Fruit fly (Drosophila melanogaster) whole organism, embryonic: ENCODE data around the gene dwg.

ENCODE experiments used
- ATbp ChIP-seq: fragments of 200-800 bp; sonication (Bioruptor generic); optimal IDR thresholded peaks from 2 replicates; lab custom pipeline; 2017; ENCODE audit warnings: missing biosample characterization, mild to moderate bottlenecking, missing genetic modification characterization, missing genetic modification reagents
- Antp ChIP-seq: fragments of 200-800 bp; sonication (Bioruptor generic); optimal IDR thresholded peaks from 3 replicates; lab custom pipeline; 2016; ENCODE audit warnings: missing biosample characterization, missing genetic modification characterization
- Atf3 ChIP-seq: fragments of 200-800 bp; sonication (Bioruptor generic); optimal IDR thresholded peaks from 3 replicates; lab custom pipeline; 2016; ENCODE audit warnings: missing biosample characterization, missing genetic modification characterization
- Blimp-1 ChIP-seq: fragments of 200-800 bp; sonication (Bioruptor generic); optimal IDR thresholded peaks from 3 replicates; lab custom pipeline; 2018; ENCODE audit warnings: missing biosample characterization, missing genetic modification characterization, mild to moderate bottlenecking, moderate library complexity, missing genetic modification reagents
- C15 ChIP-seq: fragments of 200-800 bp; sonication (Bioruptor generic); IDR thresholded peaks from 3 replicates; pipeline ENCODE4 v1.3.6; 2022; ENCODE audit warnings: missing biosample characterization, missing genetic modification characterization
- CG10267 ChIP-seq: fragments of 200-800 bp; sonication (Bioruptor generic); optimal IDR thresholded peaks from 2 replicates; lab custom pipeline; 2018; ENCODE audit warnings: missing biosample characterization, mild to moderate bottlenecking, missing genetic modification characterization, moderate library complexity
- CG10431 ChIP-seq: fragments of 200-800 bp; sonication (Bioruptor generic); optimal IDR thresholded peaks from 3 replicates; lab custom pipeline; 2018; ENCODE audit warnings: missing biosample characterization, mild to moderate bottlenecking, missing genetic modification characterization
- CG13287 ChIP-seq: fragments of 200-800 bp; sonication (Bioruptor generic); IDR thresholded peaks from 2 replicates; pipeline ENCODE4 v1.3.6; 2022; ENCODE audit warnings: missing biosample characterization, missing genetic modification characterization; ENCODE audit not compliant: partially characterized antibody
- CG14860 ChIP-seq: fragments of 200-800 bp; sonication (Bioruptor generic); IDR thresholded peaks from 3 replicates; pipeline ENCODE4 v1.3.6; 2022; ENCODE audit warnings: missing biosample characterization, missing genetic modification characterization; ENCODE audit not compliant: partially characterized antibody
- CG15514 ChIP-seq: fragments of 200-800 bp; sonication (Bioruptor generic); optimal IDR thresholded peaks from 3 replicates; lab custom pipeline; 2017; ENCODE audit warnings: missing biosample characterization, missing genetic modification characterization, mild to moderate bottlenecking, moderate library complexity, missing genetic modification reagents
- CG15696 ChIP-seq: fragments of 200-800 bp; sonication (Bioruptor generic); optimal IDR thresholded peaks from 2 replicates; lab custom pipeline; 2019; ENCODE audit warnings: missing biosample characterization, mild to moderate bottlenecking, missing genetic modification characterization, moderate library complexity
- CG1647 ChIP-seq: fragments of 200-800 bp; sonication (Bioruptor generic); optimal IDR thresholded peaks from 3 replicates; lab custom pipeline; 2016; ENCODE audit warnings: missing biosample characterization, missing genetic modification characterization
- CG17186 ChIP-seq: fragments of 200-800 bp; sonication (Bioruptor generic); optimal IDR thresholded peaks from 3 replicates; lab custom pipeline; 2017; ENCODE audit warnings: missing biosample characterization, missing genetic modification reagents, missing genetic modification characterization
- CG17612 ChIP-seq: fragments of 200-800 bp; sonication (Bioruptor generic); IDR thresholded peaks from 2 replicates; pipeline ENCODE4 v1.3.6; 2022; ENCODE audit warnings: missing biosample characterization, missing genetic modification characterization
- CG17829 ChIP-seq: fragments of 200-800 bp; optimal IDR thresholded peaks from 2 replicates; lab custom pipeline; 2019; ENCODE audit warnings: missing biosample characterization, mild to moderate bottlenecking, missing genetic modification characterization, moderate library complexity
- CG2116 ChIP-seq: fragments of 200-800 bp; sonication (Bioruptor generic); optimal IDR thresholded peaks from 3 replicates; lab custom pipeline; 2018; ENCODE audit warnings: missing biosample characterization, mild to moderate bottlenecking, missing genetic modification characterization
- CG2129 ChIP-seq: fragments of 200-800 bp; sonication (Bioruptor generic); IDR thresholded peaks from 2 replicates; pipeline ENCODE4 v1.3.6; 2022; ENCODE audit warnings: missing biosample characterization, missing genetic modification characterization; ENCODE audit not compliant: partially characterized antibody
- CG42726 ChIP-seq: fragments of 200-800 bp; sonication (Bioruptor generic); IDR thresholded peaks from 2 replicates; pipeline ENCODE4 v1.3.6; 2022; ENCODE audit warnings: missing biosample characterization, missing genetic modification characterization; ENCODE audit not compliant: partially characterized antibody
- CG43689 ChIP-seq: fragments of 200-800 bp; sonication (Bioruptor generic); IDR thresholded peaks from 2 replicates; pipeline ENCODE4 v1.3.6; 2022; ENCODE audit warnings: missing biosample characterization, missing genetic modification characterization
- CG7271 ChIP-seq: fragments of 200-800 bp; sonication (Bioruptor generic); optimal IDR thresholded peaks from 2 replicates; lab custom pipeline; 2018; ENCODE audit warnings: missing biosample characterization, mild to moderate bottlenecking, missing genetic modification characterization, moderate library complexity
- CG7839 ChIP-seq: fragments of 200-800 bp; sonication (Bioruptor generic); optimal IDR thresholded peaks from 3 replicates; lab custom pipeline; 2018; ENCODE audit warnings: missing biosample characterization, mild to moderate bottlenecking, missing genetic modification characterization, moderate library complexity
- CG7963 ChIP-seq: fragments of 200-800 bp; sonication (Bioruptor generic); IDR thresholded peaks from 3 replicates; pipeline ENCODE4 v1.3.6; 2022; ENCODE audit warnings: missing biosample characterization, missing genetic modification characterization; ENCODE audit not compliant: partially characterized antibody
- CG8290 ChIP-seq, 3 experiments: fragments of 200-800 bp; sonication (Bioruptor generic); optimal IDR thresholded peaks; 2 replicates each; lab custom pipeline; 2016 to 2019; ENCODE audit warnings: missing biosample characterization in 3 of 3, missing genetic modification characterization in 3 of 3, mild to moderate bottlenecking in 2 of 3, moderate library complexity in 1 of 3
- CG9797 ChIP-seq: fragments of 200-800 bp; sonication (Bioruptor generic); optimal IDR thresholded peaks from 3 replicates; lab custom pipeline; 2018; ENCODE audit warnings: missing biosample characterization, mild to moderate bottlenecking, missing genetic modification characterization
- Chrac-16 ChIP-seq: fragments of 200-800 bp; sonication (Bioruptor generic); optimal IDR thresholded peaks from 3 replicates; lab custom pipeline; 2016; ENCODE audit warnings: missing biosample characterization, missing genetic modification characterization
- Deaf1 ChIP-seq: fragments of 200-800 bp; optimal IDR thresholded peaks from 3 replicates; lab custom pipeline; 2019; ENCODE audit warnings: missing biosample characterization, mild to moderate bottlenecking, missing genetic modification characterization, moderate library complexity
- Dll ChIP-seq: fragments of 200-800 bp; sonication (Bioruptor generic); IDR thresholded peaks from 4 replicates; pipeline ENCODE4 v1.3.6; 2022; ENCODE audit warnings: missing biosample characterization, missing genetic modification characterization; ENCODE audit not compliant: partially characterized antibody
- Dp ChIP-seq: fragments of 200-800 bp; sonication (Bioruptor generic); optimal IDR thresholded peaks from 2 replicates; lab custom pipeline; 2018; ENCODE audit warnings: missing biosample characterization, mild to moderate bottlenecking, missing genetic modification characterization, moderate library complexity
- Kr ChIP-seq: fragments of 200-800 bp; sonication (Bioruptor generic); optimal IDR thresholded peaks from 2 replicates; lab custom pipeline; 2017; ENCODE audit warnings: missing biosample characterization, mild to moderate bottlenecking, missing genetic modification characterization
- MTF-1 ChIP-seq: fragments of 200-800 bp; sonication (Bioruptor generic); optimal IDR thresholded peaks from 2 replicates; lab custom pipeline; 2018; ENCODE audit warnings: missing biosample characterization, mild to moderate bottlenecking, missing genetic modification characterization, borderline replicate concordance
- Sin3A ChIP-seq: fragments of >200 bp; optimal IDR thresholded peaks from 2 replicates; lab custom pipeline; 2018
- Sry-δ ChIP-seq: fragments of 200-800 bp; sonication (Bioruptor generic); optimal IDR thresholded peaks from 2 replicates; lab custom pipeline; 2016; ENCODE audit warnings: missing biosample characterization, missing genetic modification characterization
- ara ChIP-seq: fragments of 200-800 bp; sonication (Bioruptor generic); IDR thresholded peaks from 2 replicates; pipeline ENCODE4 v1.3.6; 2022; ENCODE audit warnings: missing biosample characterization, missing genetic modification characterization
- ato ChIP-seq: fragments of 200-800 bp; sonication (Bioruptor generic); IDR thresholded peaks from 2 replicates; pipeline ENCODE4 v1.3.6; 2022; ENCODE audit warnings: missing biosample characterization, missing genetic modification characterization; ENCODE audit not compliant: partially characterized antibody
- chinmo ChIP-seq: fragments of 200-800 bp; sonication (Bioruptor generic); IDR thresholded peaks from 4 replicates; pipeline ENCODE4 v1.3.6; 2022; ENCODE audit warnings: missing biosample characterization, missing genetic modification characterization; ENCODE audit not compliant: partially characterized antibody
- chm ChIP-seq: fragments of 200-800 bp; sonication (Bioruptor generic); IDR thresholded peaks from 2 replicates; pipeline ENCODE4 v1.3.6; 2022; ENCODE audit warnings: missing biosample characterization, missing genetic modification characterization
- chn ChIP-seq: fragments of 200-800 bp; sonication (Bioruptor generic); optimal IDR thresholded peaks from 2 replicates; lab custom pipeline; 2016; ENCODE audit warnings: missing biosample characterization, missing genetic modification characterization
- ewg ChIP-seq: fragments of 200-800 bp; sonication (Bioruptor generic); optimal IDR thresholded peaks from 3 replicates; lab custom pipeline; 2017; ENCODE audit warnings: mild to moderate bottlenecking, missing biosample characterization, missing genetic modification reagents, missing genetic modification characterization
- gsb-n ChIP-seq: fragments of 200-800 bp; sonication (Bioruptor generic); optimal IDR thresholded peaks from 3 replicates; lab custom pipeline; 2018; ENCODE audit warnings: missing biosample characterization, mild to moderate bottlenecking, missing genetic modification characterization
- ham ChIP-seq: fragments of 200-800 bp; sonication (Bioruptor generic); IDR thresholded peaks from 2 replicates; pipeline ENCODE4 v1.3.6; 2022; ENCODE audit warnings: missing biosample characterization, missing genetic modification characterization
- hbn ChIP-seq: fragments of 200-800 bp; sonication (Bioruptor generic); IDR thresholded peaks from 2 replicates; pipeline ENCODE4 v1.3.6; 2022; ENCODE audit warnings: missing biosample characterization, missing genetic modification characterization; ENCODE audit not compliant: partially characterized antibody
- knrl ChIP-seq: fragments of 200-800 bp; sonication (Bioruptor generic); IDR thresholded peaks from 3 replicates; pipeline ENCODE4 v1.3.6; 2022; ENCODE audit warnings: missing biosample characterization, missing genetic modification characterization; ENCODE audit not compliant: partially characterized antibody
- lmd ChIP-seq: fragments of 200-800 bp; sonication (Bioruptor generic); IDR thresholded peaks from 2 replicates; pipeline ENCODE4 v1.3.6; 2022; ENCODE audit warnings: missing biosample characterization, missing genetic modification characterization
- nerfin-2 ChIP-seq: fragments of 200-800 bp; sonication (Bioruptor generic); IDR thresholded peaks from 2 replicates; pipeline ENCODE4 v1.3.6; 2022; ENCODE audit warnings: missing biosample characterization, missing genetic modification characterization; ENCODE audit not compliant: partially characterized antibody
- pita ChIP-seq: fragments of 200-800 bp; sonication (Bioruptor generic); optimal IDR thresholded peaks from 2 replicates; lab custom pipeline; 2017; ENCODE audit warnings: missing biosample characterization, mild to moderate bottlenecking, missing genetic modification characterization
- pum ChIP-seq: fragments of 200-800 bp; sonication (Bioruptor generic); optimal IDR thresholded peaks from 2 replicates; lab custom pipeline; 2016; ENCODE audit warnings: missing biosample characterization, missing genetic modification characterization
- sob ChIP-seq: fragments of 200-800 bp; sonication (Bioruptor generic); IDR thresholded peaks from 2 replicates; pipeline ENCODE4 v1.3.6; 2022; ENCODE audit warnings: missing biosample characterization, missing genetic modification characterization
- unc-4 ChIP-seq: fragments of 200-800 bp; sonication (Bioruptor generic); IDR thresholded peaks from 2 replicates; pipeline ENCODE4 v1.3.6; 2022; ENCODE audit warnings: missing biosample characterization, missing genetic modification characterization; ENCODE audit not compliant: partially characterized antibody
- zen2 ChIP-seq: fragments of 200-800 bp; sonication (Bioruptor generic); IDR thresholded peaks from 3 replicates; pipeline ENCODE4 v1.3.6; 2022; ENCODE audit warnings: missing biosample characterization, missing genetic modification characterization; ENCODE audit not compliant: partially characterized antibody

dwg gene

DNA sequence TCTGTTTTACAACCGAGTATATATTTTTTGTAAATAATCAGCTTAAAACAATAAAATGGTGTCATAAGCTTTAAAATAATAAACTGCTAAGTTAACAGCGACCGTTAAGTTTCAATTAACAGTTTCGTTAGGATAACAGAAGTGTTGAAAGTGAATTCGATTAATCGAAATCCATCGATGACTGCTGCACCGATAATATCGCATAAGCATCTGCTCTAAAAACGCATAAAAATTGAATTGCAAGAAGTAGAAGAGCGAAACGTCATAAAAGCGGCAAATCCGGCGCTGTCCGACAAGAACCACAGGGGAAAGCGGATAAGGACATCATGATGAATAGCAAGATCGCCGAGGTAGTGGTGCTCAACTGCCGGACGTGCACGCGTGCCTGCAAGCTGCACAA lies at the start of gene dwg (continued):
- TF ChIP-seq CG2129 (GFP tag; lab: Robert Waterston, UW) (peak; percentile 78), ara (GFP tag; lab: Robert Waterston, UW) (no peak), CG13287 (GFP tag; lab: Robert Waterston, UW) (peak; percentile 88), sob (GFP tag; lab: Robert Waterston, UW) (no peak), pita (GFP tag; lab: Kevin White, UChicago) (no peak), Chrac-16 (GFP tag; lab: Kevin White, UChicago) (no peak), Antp (GFP tag; lab: Kevin White, UChicago) (no peak), ham (GFP tag; lab: Robert Waterston, UW) (no peak), gsb-n (no peak), CG7963 (GFP tag; lab: Robert Waterston, UW) (peak; percentile 82), CG17186 (GFP tag; lab: Kevin White, UChicago) (peak; percentile 53), MTF-1 (GFP tag; lab: Kevin White, UChicago) (no peak), CG7839 (tag; lab: Kevin White, UChicago) (no peak), CG14860 (GFP tag; lab: Robert Waterston, UW) (peak; percentile 68; the same call in 2 of the 3 replicates), CG43689 (GFP tag; lab: Robert Waterston, UW) (no peak), CG10431 (no peak), CG2116 (GFP tag; lab: Kevin White, UChicago) (peak; percentile 38), chn (no peak), ATbp (GFP tag; lab: Kevin White, UChicago) (no peak), Sry-δ (GFP tag; lab: Kevin White, UChicago) (peak; percentile 79), lmd (GFP tag; lab: Robert Waterston, UW) (no peak), Dll (GFP tag; lab: Robert Waterston, UW) (peak; percentile 83), CG17829 (tag; lab: Kevin White, UChicago) (no peak), CG17612 (GFP tag; lab: Robert Waterston, UW) (no peak), chinmo (peak; percentile 95; the same call in 3 of the 4 replicates), CG42726 (peak; percentile 66; the same call in 1 of the 2 replicates), CG8290 (GFP tag; optimal IDR thresholded peaks at IDR 0.05; lab: Kevin White, UChicago) (no peak), CG8290 (tag; optimal IDR thresholded peaks at IDR 0.05; lab: Kevin White, UChicago) (no peak), CG15696 (no peak), CG10267 (tag; lab: Kevin White, UChicago) (peak; percentile 36), CG15514 (GFP tag; lab: Kevin White, UChicago) (peak; percentile 57), Sin3A (no peak), zen2 (GFP tag; lab: Robert Waterston, UW) (peak; percentile 87), CG9797 (GFP tag; lab: Kevin White, UChicago) (no peak), CG7271 (tag; lab: Kevin White, UChicago) (no peak), ato (GFP tag; lab: Robert Waterston, UW) (peak; percentile 68), CG1647 (GFP tag; lab: Kevin White, UChicago) (no peak), Kr (GFP tag; lab: Kevin White, UChicago) (no peak), chm (no peak), Dp (GFP tag; lab: Kevin White, UChicago) (peak; percentile 42), Deaf1 (tag; lab: Kevin White, UChicago) (no peak), knrl (GFP tag; lab: Robert Waterston, UW) (peak; percentile 75; the same call in 2 of the 3 replicates), nerfin-2 (GFP tag; lab: Robert Waterston, UW) (peak; percentile 61), ewg (no peak), C15 (GFP tag; lab: Robert Waterston, UW) (no peak), Blimp-1 (GFP tag; lab: Kevin White, UChicago) (peak; percentile 75), pum (GFP tag; lab: Kevin White, UChicago) (no peak), Atf3 (GFP tag; lab: Kevin White, UChicago) (no peak), unc-4 (GFP tag; lab: Robert Waterston, UW) (peak; percentile 87), hbn (GFP tag; lab: Robert Waterston, UW) (peak; percentile 83)
